Fruit fly (Drosophila melanogaster) whole organism: Measurements from ENCODE around the gene alpha-PheRS.

Experiments used
- CG8478 ChIP-seq: fragments of >200 bp; optimal IDR thresholded peaks from 2 replicates; lab custom pipeline; 2018; ENCODE audit warnings: inconsistent platforms
- Dll ChIP-seq: fragments of >200 bp; optimal IDR thresholded peaks from 2 replicates; lab custom pipeline; 2017
- EcR ChIP-seq, 2 experiments: fragments of >200 bp; optimal IDR thresholded peaks; 2 replicates each; lab custom pipeline; 2017; ENCODE audit warnings: missing biosample characterization in 2 of 2, missing genetic modification characterization in 2 of 2, missing genetic modification reagents in 2 of 2
- pan ChIP-seq: fragments of >200 bp; optimal IDR thresholded peaks from 2 replicates; lab custom pipeline; 2017
- psq ChIP-seq: fragments of >200 bp; optimal IDR thresholded peaks from 2 replicates; lab custom pipeline; 2017
- usp ChIP-seq: fragments of >200 bp; optimal IDR thresholded peaks from 2 replicates; lab custom pipeline; 2017; ENCODE audit warnings: missing biosample characterization, missing genetic modification characterization, mixed read lengths

dm6 chrX:8152718-8153117 is 7.3 kb upstream of the alpha-PheRS start, which contains the start of gene CG18262:
- no peak for TF ChIP-seq usp
- no peak for TF ChIP-seq pan (lab: Kevin White, UChicago)
- TF ChIP-seq Dll (lab: Kevin White, UChicago): no peak
- no peak for TF ChIP-seq psq (lab: Kevin White, UChicago)
- no peak for TF ChIP-seq CG8478
- TF ChIP-seq EcR (GFP tag; optimal IDR thresholded peaks at IDR 0.05; lab: Kevin White, UChicago): no peak
